Fruit fly (Drosophila melanogaster): Measurements from ENCODE around the gene CG32266.
A peak's percentile ranks its signal among the peaks of the same experiment; 100 is the strongest.

The CG32266 gene

dm6 chr3L:3786344-3787076 is 4.1 kb upstream of the CG32266 start:
- no peak for TF ChIP-seq emc (GFP tag; optimal IDR thresholded peaks at IDR 0.05)
- TF ChIP-seq CG11695 (GFP tag; IDR thresholded peaks at IDR 0.05) = peak; percentile 52; the same call in 2 of the 3 replicates
- no peak for TF ChIP-seq Adf1 (GFP tag; IDR thresholded peaks at IDR 0.05)
- TF ChIP-seq CG4404 (GFP tag; IDR thresholded peaks at IDR 0.05) = no peak
- no peak for TF ChIP-seq CG1647 (GFP tag; optimal IDR thresholded peaks at IDR 0.05)
- no peak for TF ChIP-seq CG7357 (GFP tag; IDR thresholded peaks at IDR 0.05)
- TF ChIP-seq ATbp (GFP tag; optimal IDR thresholded peaks at IDR 0.05) = peak; percentile 43
- TF ChIP-seq CG9609 (GFP tag; optimal IDR thresholded peaks at IDR 0.05) = no peak
- no peak for TF ChIP-seq CG15696 (tag; optimal IDR thresholded peaks at IDR 0.05)
- no peak for TF ChIP-seq Med (GFP tag)
- TF ChIP-seq Sry-β (GFP tag; optimal IDR thresholded peaks at IDR 0.05) = no peak
- TF ChIP-seq her (GFP tag; optimal IDR thresholded peaks at IDR 0.05) = no peak
- peak; percentile 69 for TF ChIP-seq Blimp-1 (GFP tag; optimal IDR thresholded peaks at IDR 0.05)
- no peak for TF ChIP-seq schlank (tag; optimal IDR thresholded peaks at IDR 0.05)
- TF ChIP-seq CG32532 (GFP tag; IDR thresholded peaks at IDR 0.05) = no peak; the same call in 1 of the 2 replicates
- TF ChIP-seq CG4854 (GFP tag; optimal IDR thresholded peaks at IDR 0.05) = no peak
- no peak for TF ChIP-seq gce (GFP tag; IDR thresholded peaks at IDR 0.05)
- TF ChIP-seq ase (GFP tag; IDR thresholded peaks at IDR 0.05) = no peak
- TF ChIP-seq Hey (tag; optimal IDR thresholded peaks at IDR 0.05) = no peak
- TF ChIP-seq abd-A (tag; optimal IDR thresholded peaks at IDR 0.05) = no peak
- TF ChIP-seq oc (tag; optimal IDR thresholded peaks at IDR 0.05) = peak; percentile 57
- TF ChIP-seq CG10543 (GFP tag; optimal IDR thresholded peaks at IDR 0.05) = no peak
- TF ChIP-seq sna (GFP tag; IDR thresholded peaks at IDR 0.05; ENCODE audit: partially characterized antibody) = no peak
- TF ChIP-seq CG8290 (GFP tag; optimal IDR thresholded peaks at IDR 0.05) = no peak
- no peak for TF ChIP-seq CG8290 (tag; optimal IDR thresholded peaks at IDR 0.05)
- no peak for TF ChIP-seq en (GFP tag; optimal IDR thresholded peaks at IDR 0.05)
- no peak for TF ChIP-seq Dll (GFP tag; IDR thresholded peaks at IDR 0.05; ENCODE audit: partially characterized antibody)
- no peak for TF ChIP-seq CG15011 (GFP tag; optimal IDR thresholded peaks at IDR 0.05)
- peak in 1 of 2 experiments; percentile 76 for TF ChIP-seq bsh (GFP tag; optimal IDR thresholded peaks at IDR 0.05)
- peak; percentile 5 for TF ChIP-seq lilli (GFP tag; optimal IDR thresholded peaks at IDR 0.05)
- TF ChIP-seq CG8944 (GFP tag; optimal IDR thresholded peaks at IDR 0.05) = no peak
- TF ChIP-seq CG7271 (tag; optimal IDR thresholded peaks at IDR 0.05) = no peak
- TF ChIP-seq CG10979 (tag; optimal IDR thresholded peaks at IDR 0.05) = no peak
- no peak for TF ChIP-seq knrl (GFP tag; IDR thresholded peaks at IDR 0.05; ENCODE audit: partially characterized antibody)
- no peak for TF ChIP-seq CG4424 (GFP tag; optimal IDR thresholded peaks at IDR 0.05)
- TF ChIP-seq fd64A (GFP tag; optimal IDR thresholded peaks at IDR 0.05) = no peak
- TF ChIP-seq CG18262 (tag; optimal IDR thresholded peaks at IDR 0.05) = peak; percentile 48
- TF ChIP-seq ash1 (GFP tag; optimal IDR thresholded peaks at IDR 0.05) = no peak
- TF ChIP-seq slou (GFP tag; optimal IDR thresholded peaks at IDR 0.05) = no peak
- no peak for TF ChIP-seq Nf-YC (tag; optimal IDR thresholded peaks at IDR 0.05)
- TF ChIP-seq CG12744 (GFP tag; optimal IDR thresholded peaks at IDR 0.05) = no peak
- peak; percentile 48 for TF ChIP-seq phol (tag; optimal IDR thresholded peaks at IDR 0.05)
- TF ChIP-seq gcm (GFP tag; optimal IDR thresholded peaks at IDR 0.05) = peak; percentile 35
- no peak for TF ChIP-seq CG10321 (GFP tag; IDR thresholded peaks at IDR 0.05)
- TF ChIP-seq tx (GFP tag; optimal IDR thresholded peaks at IDR 0.05) = no peak
- peak in 1 of 2 experiments; percentile 2 for TF ChIP-seq Eip74EF (GFP tag; optimal IDR thresholded peaks at IDR 0.05)
- no peak for TF ChIP-seq Side (GFP tag; optimal IDR thresholded peaks at IDR 0.05)
- TF ChIP-seq Vsx1 (GFP tag; optimal IDR thresholded peaks at IDR 0.05) = peak; percentile 25
- TF ChIP-seq CG17612 (GFP tag; IDR thresholded peaks at IDR 0.05) = no peak
- TF ChIP-seq CG14860 (GFP tag; IDR thresholded peaks at IDR 0.05; ENCODE audit: partially characterized antibody) = no peak

All from whole organism, embryonic.